Worm (Caenorhabditis elegans): Measurements from ENCODE around the gene srx-8.

DNA sequence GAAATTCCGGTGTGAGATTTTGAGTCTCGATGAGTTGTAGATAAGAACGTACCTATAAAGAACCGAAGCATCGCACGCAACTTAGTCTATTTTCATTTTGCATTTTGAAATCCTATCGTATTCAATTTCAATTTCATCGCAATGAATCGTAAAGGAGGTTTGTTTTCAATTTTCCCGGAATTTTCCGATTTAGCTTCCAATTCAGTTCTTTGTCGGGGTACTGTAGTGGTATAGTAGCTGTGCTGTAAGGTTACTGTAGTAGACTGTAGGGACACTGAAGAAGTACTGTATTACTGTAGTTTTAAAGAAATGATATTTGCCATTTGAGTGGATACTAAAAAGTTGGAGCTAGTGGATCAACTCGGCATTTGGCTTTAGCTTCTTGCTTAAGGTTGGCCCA, 43.8 kb upstream of the srx-8 start:
- TF ChIP-seq hnd-1 (tag; optimal IDR thresholded peaks at IDR 0.05) (no peak), hmg-4 (GFP tag; optimal IDR thresholded peaks at IDR 0.05) (no peak), ama-1 (optimal IDR thresholded peaks at IDR 0.05) (no peak), tbx-11 (GFP tag; IDR thresholded peaks at IDR 0.05) (no peak), ets-7 (tag; optimal IDR thresholded peaks at IDR 0.05) (no peak), tbx-37 (GFP tag; conservative IDR thresholded peaks at IDR 0.05) (no peak), tra-4 (tag; optimal IDR thresholded peaks at IDR 0.05) (no peak)
